Worm (Caenorhabditis elegans) whole organism, young adult: ENCODE data around the gene F56D6.23.
A peak's percentile ranks its signal among the peaks of the same experiment; 100 is the strongest.
"Not testable (repeated sequence)": the region's sequence is repeated elsewhere in the genome, so short reads cannot be mapped to it uniquely, and the experiment has no call there.

Experiments used
- B0336.3 ChIP-seq: fragments of 200-800 bp; sonication (Bioruptor generic); IDR thresholded peaks from 2 replicates; pipeline ENCODE4 v1.3.6; 2022; ENCODE audit warnings: missing genetic modification characterization, missing compliant biosample characterization
- C06A6.2 ChIP-seq: fragments of 200-800 bp; sonication (Bioruptor generic); conservative IDR thresholded peaks from 2 replicates; pipeline ENCODE4 v1.3.6; 2022; ENCODE audit warnings: missing genetic modification characterization, missing compliant biosample characterization
- F10E7.11 ChIP-seq: sonication (generic microtip); optimal IDR thresholded peaks from 2 replicates; lab custom pipeline; 2017; ENCODE audit warnings: mild to moderate bottlenecking, missing genetic modification characterization, moderate library complexity, missing compliant biosample characterization
- F23B12.7 ChIP-seq: sonication (generic microtip); optimal IDR thresholded peaks from 2 replicates; lab custom pipeline; 2017; ENCODE audit warnings: missing genetic modification characterization, mild to moderate bottlenecking, missing compliant biosample characterization, antibody characterized with exemption, moderate library complexity; ENCODE audit not compliant: insufficient read depth
- F39B2.1 ChIP-seq: fragments of 200-800 bp; sonication (Bioruptor generic); IDR thresholded peaks from 2 replicates; pipeline ENCODE4 v1.3.6; 2022; ENCODE audit warnings: missing genetic modification reagents, missing genetic modification characterization, missing compliant biosample characterization
- T26A5.8 ChIP-seq: sonication (generic microtip); optimal IDR thresholded peaks from 2 replicates; lab custom pipeline; 2016; ENCODE audit warnings: missing genetic modification characterization, missing compliant biosample characterization
- Y79H2A.3 ChIP-seq: fragments of 200-800 bp; sonication (Bioruptor generic); conservative IDR thresholded peaks from 2 replicates; pipeline ENCODE4 v1.3.6; 2022; ENCODE audit warnings: missing genetic modification reagents, missing genetic modification characterization, missing compliant biosample characterization
- ZK185.1 ChIP-seq: sonication (generic microtip); optimal IDR thresholded peaks from 2 replicates; lab custom pipeline; 2016; ENCODE audit warnings: mild to moderate bottlenecking, missing genetic modification characterization, missing compliant biosample characterization; ENCODE audit not compliant: poor library complexity, severe bottlenecking
- ama-1 ChIP-seq, 3 experiments: fragments of 150-350 bp in 1 of 3; sonication (generic microtip) in 2 of 3; optimal IDR thresholded peaks; 2 replicates each; lab custom pipeline; 2014 to 2018; ENCODE audit warnings: missing biosample characterization in 2 of 3, missing genetic modification characterization in 2 of 3, missing genetic modification reagents in 2 of 3
- attf-5 ChIP-seq: fragments of 200-800 bp; sonication (Bioruptor generic); optimal IDR thresholded peaks from 2 replicates; lab custom pipeline; 2018; ENCODE audit warnings: mild to moderate bottlenecking, missing genetic modification characterization, missing compliant biosample characterization
- attf-6 ChIP-seq: fragments of 200-800 bp; sonication (Bioruptor generic); IDR thresholded peaks from 2 replicates; pipeline ENCODE4 v1.3.6; 2022; ENCODE audit warnings: missing genetic modification reagents, missing genetic modification characterization, missing compliant biosample characterization
- ceh-79 ChIP-seq: sonication (generic microtip); optimal IDR thresholded peaks from 2 replicates; lab custom pipeline; 2017; ENCODE audit warnings: mild to moderate bottlenecking, missing genetic modification characterization, missing compliant biosample characterization
- ceh-91 ChIP-seq: fragments of 200-800 bp; sonication (Bioruptor generic); IDR thresholded peaks from 2 replicates; pipeline ENCODE4 v1.3.6; 2022; ENCODE audit warnings: missing genetic modification reagents, missing genetic modification characterization, missing compliant biosample characterization
- dox-1 ChIP-seq: fragments of 200-800 bp; sonication (Bioruptor generic); IDR thresholded peaks from 2 replicates; pipeline ENCODE4 v1.3.6; 2022; ENCODE audit warnings: missing genetic modification reagents, missing genetic modification characterization, missing compliant biosample characterization
- egrh-3 ChIP-seq: fragments of 200-800 bp; sonication (Bioruptor generic); IDR thresholded peaks from 2 replicates; pipeline ENCODE4 v1.3.6; 2022; ENCODE audit warnings: missing genetic modification reagents, missing genetic modification characterization, missing compliant biosample characterization
- ets-4 ChIP-seq: fragments of 200-800 bp; sonication (Bioruptor generic); optimal IDR thresholded peaks from 2 replicates; lab custom pipeline; 2018; ENCODE audit warnings: mild to moderate bottlenecking, missing genetic modification characterization, missing compliant biosample characterization
- gei-17 ChIP-seq: fragments of 200-800 bp; sonication (Bioruptor generic); optimal IDR thresholded peaks from 2 replicates; lab custom pipeline; 2018; ENCODE audit warnings: mild to moderate bottlenecking, missing genetic modification characterization, missing compliant biosample characterization
- hmg-1.2 ChIP-seq: fragments of 200-800 bp; sonication (Bioruptor generic); IDR thresholded peaks from 2 replicates; pipeline ENCODE4 v1.3.6; 2022; ENCODE audit warnings: missing genetic modification reagents, missing genetic modification characterization, missing compliant biosample characterization
- let-607 ChIP-seq, 2 experiments: fragments of 200-800 bp in 1 of 2; sonication (Bioruptor generic) in 1 of 2; sonication (generic microtip) in 1 of 2; optimal IDR thresholded peaks; 2 replicates each; lab custom pipeline; 2016 to 2018; ENCODE audit warnings: mild to moderate bottlenecking in 2 of 2, missing compliant biosample characterization in 2 of 2, missing genetic modification characterization in 2 of 2, moderate library complexity in 2 of 2, missing genotype in 1 of 2
- lin-54 ChIP-seq: fragments of 200-800 bp; sonication (Bioruptor generic); optimal IDR thresholded peaks from 2 replicates; lab custom pipeline; 2018; ENCODE audit warnings: mild to moderate bottlenecking, missing genetic modification characterization, missing compliant biosample characterization
- lsl-1 ChIP-seq: fragments of 200-800 bp; sonication (Bioruptor generic); optimal IDR thresholded peaks from 2 replicates; lab custom pipeline; 2018; ENCODE audit warnings: mild to moderate bottlenecking, missing genetic modification characterization, moderate library complexity, missing compliant biosample characterization
- lsy-27 ChIP-seq: sonication (generic microtip); optimal IDR thresholded peaks from 2 replicates; lab custom pipeline; 2017; ENCODE audit warnings: missing genetic modification characterization, mild to moderate bottlenecking, missing compliant biosample characterization, antibody characterized with exemption, missing genotype, borderline replicate concordance; ENCODE audit not compliant: insufficient read depth
- mes-4 ChIP-seq: sonication (generic microtip); optimal IDR thresholded peaks from 2 replicates; lab custom pipeline; 2016; ENCODE audit warnings: missing genotype, missing genetic modification characterization, missing compliant biosample characterization
- nfya-2 ChIP-seq: fragments of 200-800 bp; sonication (Bioruptor generic); IDR thresholded peaks from 2 replicates; pipeline ENCODE4 v1.3.6; 2022; ENCODE audit warnings: missing genetic modification reagents, missing genetic modification characterization, missing compliant biosample characterization
- nhr-120 ChIP-seq: fragments of 200-800 bp; sonication (Bioruptor generic); IDR thresholded peaks from 2 replicates; pipeline ENCODE4 v1.3.6; 2022; ENCODE audit warnings: missing genetic modification characterization, missing compliant biosample characterization
- nhr-80 ChIP-seq: sonication (generic microtip); optimal IDR thresholded peaks from 2 replicates; lab custom pipeline; 2016; ENCODE audit warnings: missing genetic modification characterization, missing compliant biosample characterization
- rcor-1 ChIP-seq: fragments of 200-800 bp; sonication (Bioruptor generic); IDR thresholded peaks from 2 replicates; pipeline ENCODE4 v1.3.6; 2022; ENCODE audit warnings: missing genetic modification reagents, missing genetic modification characterization, missing compliant biosample characterization
- snpc-1.3 ChIP-seq: sonication (generic microtip); optimal IDR thresholded peaks from 2 replicates; lab custom pipeline; 2017; ENCODE audit warnings: missing genetic modification characterization, mild to moderate bottlenecking, missing compliant biosample characterization, antibody characterized with exemption, moderate library complexity, missing genotype, missing genetic modification reagents; ENCODE audit not compliant: insufficient read depth
- snpc-4 ChIP-seq, 5 experiments: fragments of 150-350 bp in 1 of 5; sonication (generic microtip) in 4 of 5; optimal IDR thresholded peaks; 2 replicates each; lab custom pipeline; 2014 to 2018; ENCODE audit warnings: missing genetic modification characterization in 5 of 5, missing biosample characterization in 3 of 5, antibody characterized with exemption in 2 of 5, mild to moderate bottlenecking in 2 of 5, missing compliant biosample characterization in 2 of 5, missing genotype in 2 of 5, moderate library complexity in 2 of 5, missing genetic modification reagents in 1 of 5
- sptf-2 ChIP-seq: fragments of 200-800 bp; sonication (Bioruptor generic); optimal IDR thresholded peaks from 2 replicates; lab custom pipeline; 2018; ENCODE audit warnings: mild to moderate bottlenecking, missing genetic modification characterization, missing compliant biosample characterization
- unc-62 ChIP-seq: fragments of 150-350 bp; optimal IDR thresholded peaks from 2 replicates; lab custom pipeline; 2014; ENCODE audit warnings: missing biosample characterization, missing genetic modification reagents, missing genetic modification characterization
- zfh-2 ChIP-seq: fragments of 200-800 bp; sonication (Bioruptor generic); conservative IDR thresholded peaks from 2 replicates; pipeline ENCODE4 v1.3.6; 2022; ENCODE audit warnings: missing genetic modification reagents, missing genetic modification characterization, missing compliant biosample characterization
- ztf-18 ChIP-seq: sonication (generic microtip); optimal IDR thresholded peaks from 2 replicates; lab custom pipeline; 2016; ENCODE audit warnings: missing genotype, mild to moderate bottlenecking, missing genetic modification characterization, missing compliant biosample characterization
- ztf-25 ChIP-seq: fragments of 200-800 bp; sonication (Bioruptor generic); IDR thresholded peaks from 2 replicates; pipeline ENCODE4 v1.3.6; 2022; ENCODE audit warnings: missing genetic modification reagents, missing genetic modification characterization, missing compliant biosample characterization
- ztf-28 ChIP-seq: fragments of 200-800 bp; sonication (Bioruptor generic); IDR thresholded peaks from 2 replicates; pipeline ENCODE4 v1.3.6; 2022; ENCODE audit warnings: missing genetic modification reagents, missing genetic modification characterization, missing compliant biosample characterization

The F56D6.23 gene

ce11 chrIV:3941658-3942328 lies 23.5 kb downstream of the F56D6.23 start, which contains the start of gene clec-174:
Gene clec-174, minus strand, starts transcription at chrIV:3941708.
- TF ChIP-seq T26A5.8 (no peak), attf-5 (no peak), ama-1 (optimal IDR thresholded peaks at IDR 0.05; lab: Kevin White, UChicago) (no peak), ama-1 (GFP tag; optimal IDR thresholded peaks at IDR 0.05; lab: Kevin White, UChicago) (no peak)

- TF ChIP-seq sptf-2 (GFP tag; lab: Kevin White, UChicago) (no peak), egrh-3 (no peak), F10E7.11 (tag; lab: Kevin White, UChicago) (no peak), F23B12.7 (tag; lab: Kevin White, UChicago) (no peak), mes-4 (tag; lab: Kevin White, UChicago) (no peak), B0336.3 (GFP tag; lab: Robert Waterston, UW) (no peak), lsl-1 (GFP tag; lab: Kevin White, UChicago) (no peak), lin-54 (GFP tag; lab: Kevin White, UChicago) (no peak), let-607 (tag; optimal IDR thresholded peaks at IDR 0.05; lab: Kevin White, UChicago) (no peak), gei-17 (GFP tag; lab: Kevin White, UChicago) (no peak), snpc-1.3 (tag; lab: Kevin White, UChicago) (no peak), ceh-79 (tag; lab: Kevin White, UChicago) (no peak), F39B2.1 (GFP tag; lab: Robert Waterston, UW) (no peak)
Measured at ce11 chrIV:3943003-3943402, 24.7 kb downstream of the F56D6.23 start, which contains the start of gene Y46C8AL.11. Gene Y46C8AL.11, plus strand, starts transcription at chrIV:3943303.

DNA sequence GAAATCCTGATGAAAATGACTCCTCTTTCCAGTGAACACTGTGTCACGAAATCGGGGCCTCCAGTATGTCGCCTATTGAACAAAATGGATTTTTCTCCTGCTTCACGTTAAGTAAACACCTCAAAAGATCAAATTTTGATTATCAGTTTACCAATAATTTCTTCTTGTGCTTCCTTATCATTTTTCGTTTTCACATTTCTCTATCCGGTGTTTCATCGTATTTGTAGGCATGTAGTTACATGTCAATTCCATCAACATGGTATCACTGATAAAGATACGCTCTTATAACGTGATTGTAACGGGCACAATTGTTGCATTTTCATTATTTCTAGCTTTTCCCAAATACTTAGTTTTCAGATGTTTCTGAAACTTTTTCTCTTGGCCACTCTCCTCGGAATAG lies 26.2 kb downstream of the F56D6.23 start, which contains the start of gene clec-72:
TSS of gene clec-72 (plus strand) at position 358 of the 400 bp plus-strand sequence.
- peak; percentile 19; the same call in 1 of the 2 replicates for TF ChIP-seq dox-1 (GFP tag; lab: Robert Waterston, UW)
- TF ChIP-seq unc-62: peak; percentile 43
- TF ChIP-seq nhr-80 (tag; lab: Kevin White, UChicago): peak; percentile 90
- peak; percentile 62 for TF ChIP-seq ets-4 (GFP tag; lab: Kevin White, UChicago)
- TF ChIP-seq C06A6.2 (GFP tag; lab: Robert Waterston, UW): no peak
- no peak for TF ChIP-seq rcor-1

ce11 chrIV:3947377-3947956 lies 29.2 kb downstream of the F56D6.23 start:
- peak; percentile 7; the same call in 1 of the 2 replicates for TF ChIP-seq dox-1 (GFP tag; lab: Robert Waterston, UW)
- peak; percentile 37 for TF ChIP-seq hmg-1.2 (GFP tag; lab: Robert Waterston, UW)
- TF ChIP-seq egrh-3: peak; percentile 74; the same call in 1 of the 2 replicates
- TF ChIP-seq ztf-28 (GFP tag; lab: Robert Waterston, UW): 0 out of 2 replicates have a peak, but pooled peaks have one; percentile 33
- not testable (repeated sequence) for TF ChIP-seq snpc-4 (GFP tag; optimal IDR thresholded peaks at IDR 0.05; lab: Kevin White, UChicago)
- TF ChIP-seq snpc-4 (tag; optimal IDR thresholded peaks at IDR 0.05; lab: Kevin White, UChicago): peak in 1 of 4 experiments; percentile 81
- TF ChIP-seq zfh-2: peak; percentile 86

DNA sequence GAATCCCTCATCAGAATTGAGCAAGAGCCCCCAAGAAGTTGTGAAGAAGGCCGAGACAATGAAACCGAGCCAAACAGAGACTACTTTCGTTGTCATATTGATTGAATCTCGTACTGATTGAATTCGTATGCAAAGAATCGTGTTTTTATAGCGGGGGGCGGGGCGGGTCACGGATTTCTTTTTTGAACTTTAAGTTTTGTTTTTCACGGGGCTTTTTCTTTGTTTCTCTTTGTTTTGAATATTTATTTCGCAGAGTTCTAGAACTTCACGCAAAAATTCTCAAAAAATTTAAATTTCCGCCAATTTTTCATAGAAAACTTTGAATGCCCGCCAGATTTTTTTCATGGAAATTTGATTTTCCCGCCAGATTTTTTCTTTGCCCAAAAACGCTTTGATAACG lies 37.8 kb downstream of the F56D6.23 start, which contains the start of gene clec-73:
TSS of gene clec-73 (minus strand) at position 101 of the 400 bp plus-strand sequence.
- TF ChIP-seq Y79H2A.3 (GFP tag; lab: Robert Waterston, UW) (no peak), ztf-25 (no peak), ztf-18 (tag; lab: Kevin White, UChicago) (no peak), ceh-91 (no peak), lsy-27 (tag; lab: Kevin White, UChicago) (no peak), ZK185.1 (tag; lab: Kevin White, UChicago) (no peak), nhr-120 (GFP tag; lab: Robert Waterston, UW) (no peak), attf-6 (GFP tag; lab: Robert Waterston, UW) (no peak), nfya-2 (GFP tag; lab: Robert Waterston, UW) (no peak)
